Worm (Caenorhabditis elegans) whole organism, L4 larva: ENCODE data around the gene K10B3.1.
A peak's percentile ranks its signal among the peaks of the same experiment; 100 is the strongest.

ENCODE experiments used
- F10B5.3 ChIP-seq: sonication (generic microtip); optimal IDR thresholded peaks from 2 replicates; lab custom pipeline; 2016; ENCODE audit warnings: mild to moderate bottlenecking, missing genetic modification characterization, missing compliant biosample characterization
- F26F4.8 ChIP-seq: fragments of 200-800 bp; sonication (Bioruptor generic); conservative IDR thresholded peaks from 2 replicates; pipeline ENCODE4 v1.3.6; 2022; ENCODE audit warnings: missing genetic modification characterization, missing compliant biosample characterization
- F37D6.2 ChIP-seq: sonication (generic microtip); optimal IDR thresholded peaks from 2 replicates; lab custom pipeline; 2016; ENCODE audit warnings: mild to moderate bottlenecking, missing genetic modification characterization, missing compliant biosample characterization
- F44E2.7 ChIP-seq: fragments of 200-800 bp; sonication (Bioruptor generic); IDR thresholded peaks from 2 replicates; pipeline ENCODE4 v2.1.2; 2022; ENCODE audit warnings: missing genetic modification characterization, missing compliant biosample characterization
- Y48G9A.11 ChIP-seq: fragments of 200-800 bp; sonication (Bioruptor generic); IDR thresholded peaks from 2 replicates; pipeline ENCODE4 v1.3.6; 2022; ENCODE audit warnings: missing genetic modification reagents, missing genetic modification characterization, missing compliant biosample characterization
- Y75B8A.6 ChIP-seq: fragments of 200-800 bp; sonication (Bioruptor generic); IDR thresholded peaks from 2 replicates; pipeline ENCODE4 v1.3.6; 2022; ENCODE audit warnings: missing genetic modification reagents, missing genetic modification characterization, missing compliant biosample characterization
- ZK546.5 ChIP-seq, 2 experiments: sonication (generic microtip); optimal IDR thresholded peaks; 2 replicates each; lab custom pipeline; 2017; ENCODE audit warnings: missing biosample characterization in 2 of 2, missing genetic modification characterization in 2 of 2
- aly-2 ChIP-seq: sonication (generic microtip); optimal IDR thresholded peaks from 2 replicates; lab custom pipeline; 2018; ENCODE audit warnings: missing biosample characterization, missing genetic modification characterization
- attf-4 ChIP-seq: sonication (generic microtip); optimal IDR thresholded peaks from 3 replicates; lab custom pipeline; 2017; ENCODE audit warnings: missing biosample characterization, missing genetic modification characterization
- ceh-28 ChIP-seq: fragments of 150-350 bp; optimal IDR thresholded peaks from 2 replicates; lab custom pipeline; 2014; ENCODE audit warnings: missing biosample characterization, missing genetic modification reagents, missing genetic modification characterization
- ceh-32 ChIP-seq: sonication (generic microtip); optimal IDR thresholded peaks from 2 replicates; lab custom pipeline; 2016; ENCODE audit warnings: mild to moderate bottlenecking, missing genetic modification characterization, missing compliant biosample characterization; ENCODE audit not compliant: poor library complexity
- ceh-82 ChIP-seq: sonication (generic microtip); optimal IDR thresholded peaks from 2 replicates; lab custom pipeline; 2017; ENCODE audit warnings: missing biosample characterization, missing genetic modification characterization
- ces-1 ChIP-seq: fragments of 150-350 bp; sonication (generic microtip); optimal IDR thresholded peaks from 4 replicates; lab custom pipeline; 2014; ENCODE audit warnings: missing biosample characterization, missing genetic modification reagents, missing genetic modification characterization
- cey-2 ChIP-seq: sonication (generic microtip); optimal IDR thresholded peaks from 3 replicates; lab custom pipeline; 2017; ENCODE audit warnings: missing genetic modification characterization, mild to moderate bottlenecking, missing compliant biosample characterization, antibody characterized with exemption, borderline replicate concordance; ENCODE audit not compliant: insufficient read depth
- ctbp-1 ChIP-seq: fragments of 200-800 bp; sonication (Bioruptor generic); IDR thresholded peaks from 2 replicates; pipeline ENCODE4 v1.3.6; 2022; ENCODE audit warnings: missing genetic modification reagents, missing genetic modification characterization, missing compliant biosample characterization
- daf-12 ChIP-seq: fragments of 150-350 bp; optimal IDR thresholded peaks from 2 replicates; lab custom pipeline; 2014; ENCODE audit warnings: missing biosample characterization, missing genetic modification reagents, missing genetic modification characterization
- daf-16 ChIP-seq, 3 experiments: sonication (generic microtip); optimal IDR thresholded peaks; 2 replicates each; lab custom pipeline; 2016 to 2017; ENCODE audit warnings: missing genetic modification characterization in 3 of 3, missing genetic modification reagents in 3 of 3, mild to moderate bottlenecking in 2 of 3, missing compliant biosample characterization in 2 of 3, missing biosample characterization in 1 of 3, moderate library complexity in 1 of 3
- daf-19 ChIP-seq: fragments of 200-800 bp; sonication (Bioruptor generic); conservative IDR thresholded peaks from 2 replicates; pipeline ENCODE4 v1.3.6; 2022; ENCODE audit warnings: missing genetic modification characterization, missing compliant biosample characterization
- dmd-6 ChIP-seq: fragments of 200-800 bp; sonication (Bioruptor generic); IDR thresholded peaks from 2 replicates; pipeline ENCODE4 v1.3.6; 2022; ENCODE audit warnings: missing genetic modification reagents, missing genetic modification characterization, missing compliant biosample characterization
- dmd-8 ChIP-seq: fragments of 200-800 bp; sonication (Bioruptor generic); IDR thresholded peaks from 2 replicates; pipeline ENCODE4 v1.3.6; 2022; ENCODE audit warnings: missing genetic modification characterization, missing compliant biosample characterization
- duxl-1 ChIP-seq: sonication (generic microtip); optimal IDR thresholded peaks from 2 replicates; lab custom pipeline; 2016; ENCODE audit warnings: mild to moderate bottlenecking, missing genetic modification characterization, moderate library complexity, missing compliant biosample characterization; ENCODE audit not compliant: poor library complexity
- egl-43 ChIP-seq: fragments of 200-800 bp; sonication (Bioruptor generic); IDR thresholded peaks from 2 replicates; pipeline ENCODE4 v1.3.6; 2022; ENCODE audit warnings: missing genetic modification reagents, missing genetic modification characterization, missing compliant biosample characterization
- fkh-10 ChIP-seq: fragments of 150-350 bp; optimal IDR thresholded peaks from 2 replicates; lab custom pipeline; 2014; ENCODE audit warnings: missing biosample characterization, missing genetic modification reagents, missing genetic modification characterization
- hif-1 ChIP-seq, 2 experiments: sonication (generic microtip); optimal IDR thresholded peaks; 2 replicates each; lab custom pipeline; 2016 to 2017; ENCODE audit warnings: missing compliant biosample characterization in 2 of 2, missing genetic modification characterization in 2 of 2, missing genetic modification reagents in 2 of 2, missing genotype in 2 of 2, mild to moderate bottlenecking in 1 of 2
- hmg-1.1 ChIP-seq: fragments of 200-800 bp; sonication (Bioruptor generic); IDR thresholded peaks from 2 replicates; pipeline ENCODE4 v1.3.6; 2022; ENCODE audit warnings: missing genetic modification reagents, missing genetic modification characterization, missing compliant biosample characterization
- jun-1 ChIP-seq: fragments of 150-350 bp; optimal IDR thresholded peaks from 2 replicates; lab custom pipeline; 2014; ENCODE audit warnings: missing biosample characterization, missing genetic modification reagents, missing genetic modification characterization
- lim-7 ChIP-seq: fragments of 200-800 bp; sonication (Bioruptor generic); IDR thresholded peaks from 2 replicates; pipeline ENCODE4 v1.3.6; 2022; ENCODE audit warnings: missing genetic modification characterization, missing compliant biosample characterization
- lin-13 ChIP-seq: fragments of 150-350 bp; optimal IDR thresholded peaks from 2 replicates; lab custom pipeline; 2014; ENCODE audit warnings: missing biosample characterization, missing genetic modification reagents, missing genetic modification characterization
- lin-29 ChIP-seq: fragments of 200-800 bp; sonication (Bioruptor generic); IDR thresholded peaks from 2 replicates; pipeline ENCODE4 v1.3.6; 2022; ENCODE audit warnings: missing genetic modification reagents, missing genetic modification characterization, missing compliant biosample characterization
- lsy-2 ChIP-seq, 2 experiments: fragments of 150-350 bp in 1 of 2; sonication (generic microtip) in 1 of 2; optimal IDR thresholded peaks; 2 replicates each; lab custom pipeline; 2014 to 2017; ENCODE audit warnings: missing biosample characterization in 2 of 2, missing genetic modification characterization in 2 of 2
- madf-5 ChIP-seq, 2 experiments: fragments of 200-800 bp; sonication (Bioruptor generic); IDR thresholded peaks; 2 replicates each; pipeline ENCODE4 v1.3.6; 2022; ENCODE audit warnings: missing compliant biosample characterization in 2 of 2, missing genetic modification characterization in 2 of 2
- mdl-1 ChIP-seq, 2 experiments: fragments of 150-350 bp in 1 of 2; sonication (generic microtip) in 1 of 2; optimal IDR thresholded peaks; 2 replicates each; lab custom pipeline; 2014 to 2017; ENCODE audit warnings: missing biosample characterization in 2 of 2, missing genetic modification characterization in 2 of 2
- mdt-29 ChIP-seq: fragments of 200-800 bp; sonication (Bioruptor generic); IDR thresholded peaks from 2 replicates; pipeline ENCODE4 v1.3.6; 2022; ENCODE audit warnings: missing genetic modification reagents, missing genetic modification characterization, missing compliant biosample characterization
- mep-1 ChIP-seq: fragments of 150-350 bp; sonication (generic microtip); optimal IDR thresholded peaks from 3 replicates; lab custom pipeline; 2014; ENCODE audit warnings: missing biosample characterization, missing genetic modification characterization
- nhr-10 ChIP-seq: fragments of 150-350 bp; optimal IDR thresholded peaks from 2 replicates; lab custom pipeline; 2014; ENCODE audit warnings: missing biosample characterization, missing genetic modification characterization
- nhr-237 ChIP-seq: sonication (generic microtip); optimal IDR thresholded peaks from 2 replicates; lab custom pipeline; 2017; ENCODE audit warnings: missing biosample characterization, missing genetic modification characterization
- nhr-28 ChIP-seq: fragments of 150-350 bp; optimal IDR thresholded peaks from 2 replicates; lab custom pipeline; 2014; ENCODE audit warnings: missing biosample characterization, missing genetic modification characterization
- nhr-42 ChIP-seq: fragments of 200-800 bp; sonication (Bioruptor generic); IDR thresholded peaks from 2 replicates; pipeline ENCODE4 v1.3.6; 2022; ENCODE audit warnings: missing genetic modification characterization, missing compliant biosample characterization
- nhr-76 ChIP-seq: fragments of 150-350 bp; optimal IDR thresholded peaks from 2 replicates; lab custom pipeline; 2014; ENCODE audit warnings: missing biosample characterization, missing genetic modification characterization
- nhr-77 ChIP-seq: fragments of 150-350 bp; optimal IDR thresholded peaks from 2 replicates; lab custom pipeline; 2014; ENCODE audit warnings: missing biosample characterization, missing genetic modification characterization
- php-3 ChIP-seq: fragments of 200-800 bp; sonication (Bioruptor generic); IDR thresholded peaks from 2 replicates; pipeline ENCODE4 v1.3.6; 2022; ENCODE audit warnings: missing genetic modification reagents, missing genetic modification characterization, missing compliant biosample characterization
- sdz-12 ChIP-seq: fragments of 200-800 bp; sonication (Bioruptor generic); optimal IDR thresholded peaks from 2 replicates; lab custom pipeline; 2018; ENCODE audit warnings: mild to moderate bottlenecking, missing genetic modification characterization, missing compliant biosample characterization
- set-16 ChIP-seq: fragments of 200-800 bp; sonication (Bioruptor generic); IDR thresholded peaks from 2 replicates; pipeline ENCODE4 v1.3.6; 2022; ENCODE audit warnings: missing genetic modification reagents, missing genetic modification characterization, missing compliant biosample characterization
- skn-1 ChIP-seq: fragments of 150-350 bp; optimal IDR thresholded peaks from 2 replicates; lab custom pipeline; 2014; ENCODE audit warnings: missing biosample characterization, missing genetic modification characterization
- snpc-1.2 ChIP-seq: fragments of 200-800 bp; sonication (Bioruptor generic); IDR thresholded peaks from 2 replicates; pipeline ENCODE4 v1.3.6; 2022; ENCODE audit warnings: missing genetic modification reagents, missing genetic modification characterization, missing compliant biosample characterization
- spr-3 ChIP-seq: fragments of 200-800 bp; sonication (Bioruptor generic); optimal IDR thresholded peaks from 2 replicates; lab custom pipeline; 2018; ENCODE audit warnings: mild to moderate bottlenecking, missing genetic modification characterization, missing compliant biosample characterization
- tag-97 ChIP-seq: fragments of 200-800 bp; sonication (Bioruptor generic); IDR thresholded peaks from 2 replicates; pipeline ENCODE4 v1.3.6; 2022; ENCODE audit warnings: missing genetic modification characterization, missing compliant biosample characterization
- zag-1 ChIP-seq: fragments of 150-350 bp; optimal IDR thresholded peaks from 2 replicates; lab custom pipeline; 2014; ENCODE audit warnings: missing biosample characterization, missing genetic modification characterization
- zip-11 ChIP-seq: fragments of 200-800 bp; sonication (Bioruptor generic); IDR thresholded peaks from 2 replicates; pipeline ENCODE4 v1.3.6; 2022; ENCODE audit warnings: missing genetic modification characterization, missing compliant biosample characterization
- ztf-7 ChIP-seq: fragments of 150-350 bp; optimal IDR thresholded peaks from 2 replicates; lab custom pipeline; 2014; ENCODE audit warnings: missing biosample characterization, missing genetic modification characterization

The K10B3.1 gene

DNA sequence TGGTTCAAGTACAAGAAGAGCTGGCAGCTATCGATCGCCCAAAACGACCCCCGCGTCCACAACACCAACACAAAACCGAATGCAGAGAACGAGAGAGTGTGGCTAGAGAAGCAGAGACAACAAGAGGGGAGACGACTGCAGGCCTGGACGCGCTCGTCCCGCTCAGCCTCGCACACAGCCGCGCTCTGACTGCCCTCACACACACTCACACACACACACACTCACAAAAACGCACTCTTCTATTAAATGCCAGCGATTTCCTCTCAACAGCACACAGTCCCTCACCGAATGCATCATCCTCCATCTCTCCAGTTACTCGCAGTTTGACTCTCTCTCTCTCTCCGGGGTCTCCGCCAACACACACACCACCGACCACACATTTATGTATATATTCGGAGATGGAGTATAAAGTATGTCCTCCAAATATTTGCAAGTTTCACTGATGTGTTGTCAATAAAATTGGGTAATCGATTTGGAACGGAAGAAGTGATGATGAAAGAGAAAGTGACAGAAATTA is 7.6 kb upstream of the K10B3.1 start (continued):
- TF ChIP-seq fkh-10 (GFP tag; lab: Kevin White, UChicago) (peak; percentile 91), nhr-10 (tag; lab: Kevin White, UChicago) (peak; percentile 74), F10B5.3 (tag; lab: Kevin White, UChicago) (peak; percentile 15), zip-11 (no peak), hif-1 (tag; optimal IDR thresholded peaks at IDR 0.05; lab: Kevin White, UChicago) (peak; percentile 73 to 95), sdz-12 (GFP tag; lab: Kevin White, UChicago) (no peak), daf-12 (tag; lab: Kevin White, UChicago) (no peak), mep-1 (tag; lab: Kevin White, UChicago) (peak; percentile 98), zag-1 (tag; lab: Kevin White, UChicago) (peak; percentile 66), php-3 (GFP tag; lab: Robert Waterston, UW) (peak; percentile 17; the same call in 1 of the 2 replicates), mdt-29 (GFP tag; lab: Robert Waterston, UW) (0 out of 2 replicates have a peak, but pooled peaks have one; percentile 32), daf-16 (GFP tag; optimal IDR thresholded peaks at IDR 0.05; lab: Kevin White, UChicago) (peak; percentile 41 to 66), daf-16 (tag; optimal IDR thresholded peaks at IDR 0.05; lab: Kevin White, UChicago) (peak; percentile 64), snpc-1.2 (GFP tag; lab: Robert Waterston, UW) (no peak), ZK546.5 (tag; optimal IDR thresholded peaks at IDR 0.05; lab: Kevin White, UChicago) (peak in 1 of 2 experiments; percentile 50), cey-2 (tag; lab: Kevin White, UChicago) (no peak), lim-7 (0 out of 2 replicates have a peak, but pooled peaks have one; percentile 39), dmd-6 (GFP tag; lab: Robert Waterston, UW) (peak; percentile 87), ceh-32 (tag; lab: Kevin White, UChicago) (peak; percentile 56), lin-13 (GFP tag; lab: Kevin White, UChicago) (peak; percentile 92), egl-43 (no peak), tag-97 (GFP tag; lab: Robert Waterston, UW) (peak; percentile 65; the same call in 1 of the 2 replicates), Y75B8A.6 (0 out of 2 replicates have a peak, but pooled peaks have one; percentile 67), ztf-7 (tag; lab: Kevin White, UChicago) (peak; percentile 24), ctbp-1 (GFP tag; lab: Robert Waterston, UW) (peak; percentile 95), ces-1 (GFP tag; lab: Kevin White, UChicago) (peak; percentile 21), nhr-28 (peak; percentile 91), Y48G9A.11 (GFP tag; lab: Robert Waterston, UW) (no peak), jun-1 (tag; lab: Kevin White, UChicago) (peak; percentile 39), F26F4.8 (no peak), nhr-237 (tag; lab: Kevin White, UChicago) (no peak), aly-2 (tag; lab: Kevin White, UChicago) (no peak), madf-5 (GFP tag; IDR thresholded peaks at IDR 0.05; lab: Robert Waterston, UW) (no peak), nhr-42 (GFP tag; lab: Robert Waterston, UW) (peak; percentile 61; the same call in 1 of the 2 replicates), ceh-82 (tag; lab: Kevin White, UChicago) (no peak), hmg-1.1 (GFP tag; lab: Robert Waterston, UW) (peak; percentile 99), F44E2.7 (GFP tag; lab: Robert Waterston, UW) (0 out of 2 replicates have a peak, but pooled peaks have one; percentile 3), spr-3 (GFP tag; lab: Kevin White, UChicago) (peak; percentile 36), ceh-28 (tag; lab: Kevin White, UChicago) (peak; percentile 60), nhr-76 (tag; lab: Kevin White, UChicago) (no peak), nhr-77 (tag; lab: Kevin White, UChicago) (peak; percentile 68), dmd-8 (GFP tag; lab: Robert Waterston, UW) (peak; percentile 64; the same call in 1 of the 2 replicates), F37D6.2 (tag; lab: Kevin White, UChicago) (peak; percentile 76), attf-4 (tag; lab: Kevin White, UChicago) (peak; percentile 16), lin-29 (GFP tag; lab: Robert Waterston, UW) (no peak), duxl-1 (tag; lab: Kevin White, UChicago) (peak; percentile 59), skn-1 (tag; lab: Kevin White, UChicago) (no peak), daf-19 (no peak), lsy-2 (tag; optimal IDR thresholded peaks at IDR 0.05; lab: Kevin White, UChicago) (peak; percentile 84 to 85), set-16 (GFP tag; lab: Robert Waterston, UW) (peak; percentile 95), mdl-1 (tag; optimal IDR thresholded peaks at IDR 0.05; lab: Kevin White, UChicago) (peak; percentile 85 to 90)
